Worm (Caenorhabditis elegans) whole organism, young adult: Measurements from ENCODE around the gene F54E7.9.

Source experiments
- B0035.1 ChIP-seq: sonication (generic microtip); optimal IDR thresholded peaks from 2 replicates; lab custom pipeline; 2016; ENCODE audit warnings: missing genetic modification characterization, mild to moderate bottlenecking, missing compliant biosample characterization, missing genotype, missing genetic modification reagents
- B0261.1 ChIP-seq: sonication (generic microtip); optimal IDR thresholded peaks from 2 replicates; lab custom pipeline; 2016; ENCODE audit warnings: mild to moderate bottlenecking, missing genetic modification characterization, moderate library complexity, missing compliant biosample characterization
- B0336.3 ChIP-seq: fragments of 200-800 bp; sonication (Bioruptor generic); IDR thresholded peaks from 2 replicates; pipeline ENCODE4 v1.3.6; 2022; ENCODE audit warnings: missing genetic modification characterization, missing compliant biosample characterization
- C17E4.6 ChIP-seq: fragments of 200-800 bp; sonication (Bioruptor generic); IDR thresholded peaks from 2 replicates; pipeline ENCODE4 v1.3.6; 2022; ENCODE audit warnings: missing genetic modification reagents, missing genetic modification characterization, missing compliant biosample characterization
- F22D6.2 ChIP-seq: sonication (generic microtip); optimal IDR thresholded peaks from 2 replicates; lab custom pipeline; 2016; ENCODE audit warnings: mild to moderate bottlenecking, missing genetic modification characterization, missing compliant biosample characterization
- F33H1.4 ChIP-seq: fragments of 200-800 bp; sonication (Bioruptor generic); IDR thresholded peaks from 2 replicates; pipeline ENCODE4 v1.3.6; 2022; ENCODE audit warnings: missing genetic modification reagents, missing genetic modification characterization, missing compliant biosample characterization
- F49E8.2 ChIP-seq: sonication (generic microtip); optimal IDR thresholded peaks from 3 replicates; lab custom pipeline; 2017; ENCODE audit warnings: missing genetic modification characterization, mild to moderate bottlenecking, missing compliant biosample characterization, antibody characterized with exemption, moderate library complexity; ENCODE audit not compliant: insufficient read depth
- F52B5.7 ChIP-seq: sonication (generic microtip); optimal IDR thresholded peaks from 2 replicates; lab custom pipeline; 2016; ENCODE audit warnings: mild to moderate bottlenecking, missing genetic modification characterization, missing compliant biosample characterization
- F57C9.4 ChIP-seq: sonication (generic microtip); optimal IDR thresholded peaks from 2 replicates; lab custom pipeline; 2017; ENCODE audit warnings: mild to moderate bottlenecking, missing genetic modification characterization, missing compliant biosample characterization
- K12H6.12 ChIP-seq: fragments of 200-800 bp; sonication (Bioruptor generic); optimal IDR thresholded peaks from 2 replicates; lab custom pipeline; 2018; ENCODE audit warnings: mild to moderate bottlenecking, missing genetic modification characterization, missing compliant biosample characterization
- Y53G8AR.9 ChIP-seq: fragments of 200-800 bp; sonication (Bioruptor generic); conservative IDR thresholded peaks from 2 replicates; pipeline ENCODE4 v1.3.6; 2022; ENCODE audit warnings: missing genetic modification reagents, missing genetic modification characterization, missing compliant biosample characterization
- Y79H2A.3 ChIP-seq: fragments of 200-800 bp; sonication (Bioruptor generic); conservative IDR thresholded peaks from 2 replicates; pipeline ENCODE4 v1.3.6; 2022; ENCODE audit warnings: missing genetic modification reagents, missing genetic modification characterization, missing compliant biosample characterization
- Y95B8A.8 ChIP-seq: fragments of 200-800 bp; sonication (Bioruptor generic); IDR thresholded peaks from 2 replicates; pipeline ENCODE4 v1.3.6; 2022; ENCODE audit warnings: missing genetic modification reagents, missing genetic modification characterization, missing compliant biosample characterization
- ZK185.1 ChIP-seq: sonication (generic microtip); optimal IDR thresholded peaks from 2 replicates; lab custom pipeline; 2016; ENCODE audit warnings: mild to moderate bottlenecking, missing genetic modification characterization, missing compliant biosample characterization; ENCODE audit not compliant: poor library complexity, severe bottlenecking
- akir-1 ChIP-seq: fragments of 200-800 bp; sonication (Bioruptor generic); optimal IDR thresholded peaks from 2 replicates; lab custom pipeline; 2018; ENCODE audit warnings: mild to moderate bottlenecking, missing genetic modification characterization, moderate library complexity, missing compliant biosample characterization
- ama-1 ChIP-seq, 3 experiments: fragments of 150-350 bp in 1 of 3; sonication (generic microtip) in 2 of 3; optimal IDR thresholded peaks; 2 replicates each; lab custom pipeline; 2014 to 2018; ENCODE audit warnings: missing biosample characterization in 2 of 3, missing genetic modification characterization in 2 of 3, missing genetic modification reagents in 2 of 3
- attf-3 ChIP-seq: fragments of 200-800 bp; sonication (Bioruptor generic); conservative IDR thresholded peaks from 2 replicates; pipeline ENCODE4 v1.3.6; 2022; ENCODE audit warnings: missing genetic modification reagents, missing genetic modification characterization, missing compliant biosample characterization
- attf-5 ChIP-seq: fragments of 200-800 bp; sonication (Bioruptor generic); optimal IDR thresholded peaks from 2 replicates; lab custom pipeline; 2018; ENCODE audit warnings: mild to moderate bottlenecking, missing genetic modification characterization, missing compliant biosample characterization
- attf-6 ChIP-seq: fragments of 200-800 bp; sonication (Bioruptor generic); IDR thresholded peaks from 2 replicates; pipeline ENCODE4 v1.3.6; 2022; ENCODE audit warnings: missing genetic modification reagents, missing genetic modification characterization, missing compliant biosample characterization
- cebp-1 ChIP-seq, 2 experiments: fragments of 200-800 bp in 1 of 2; sonication (Bioruptor generic) in 1 of 2; sonication (generic microtip) in 1 of 2; IDR thresholded peaks in 1 of 2; optimal IDR thresholded peaks in 1 of 2; 2 replicates each; pipeline versions ENCODE4 v1.3.6 to Lab custom; 2017 to 2022; ENCODE audit warnings: missing compliant biosample characterization in 2 of 2, missing genetic modification characterization in 2 of 2, mild to moderate bottlenecking in 1 of 2, missing genetic modification reagents in 1 of 2, moderate library complexity in 1 of 2
- ceh-100 ChIP-seq: fragments of 200-800 bp; sonication (Bioruptor generic); IDR thresholded peaks from 2 replicates; pipeline ENCODE4 v1.3.6; 2022; ENCODE audit warnings: missing genetic modification reagents, missing genetic modification characterization, missing compliant biosample characterization
- ceh-58 ChIP-seq: fragments of 200-800 bp; sonication (Bioruptor generic); IDR thresholded peaks from 2 replicates; pipeline ENCODE4 v1.3.6; 2022; ENCODE audit warnings: missing genetic modification characterization, missing compliant biosample characterization
- ekl-4 ChIP-seq: fragments of 200-800 bp; sonication (Bioruptor generic); IDR thresholded peaks from 2 replicates; pipeline ENCODE4 v1.3.6; 2022; ENCODE audit warnings: missing genetic modification reagents, missing genetic modification characterization, missing compliant biosample characterization
- fkh-3 ChIP-seq: sonication (generic microtip); optimal IDR thresholded peaks from 2 replicates; lab custom pipeline; 2016; ENCODE audit warnings: mild to moderate bottlenecking, missing genetic modification characterization, missing compliant biosample characterization
- him-1 ChIP-seq: sonication (generic microtip); optimal IDR thresholded peaks from 2 replicates; lab custom pipeline; 2016; ENCODE audit warnings: missing genotype, missing genetic modification reagents, missing genetic modification characterization, missing compliant biosample characterization
- hmg-1.2 ChIP-seq: fragments of 200-800 bp; sonication (Bioruptor generic); IDR thresholded peaks from 2 replicates; pipeline ENCODE4 v1.3.6; 2022; ENCODE audit warnings: missing genetic modification reagents, missing genetic modification characterization, missing compliant biosample characterization
- lin-54 ChIP-seq: fragments of 200-800 bp; sonication (Bioruptor generic); optimal IDR thresholded peaks from 2 replicates; lab custom pipeline; 2018; ENCODE audit warnings: mild to moderate bottlenecking, missing genetic modification characterization, missing compliant biosample characterization
- lir-1 ChIP-seq: fragments of 200-800 bp; sonication (Bioruptor generic); conservative IDR thresholded peaks from 2 replicates; pipeline ENCODE4 v1.3.6; 2022; ENCODE audit warnings: missing genetic modification reagents, missing genetic modification characterization, missing compliant biosample characterization
- madf-6 ChIP-seq: fragments of 200-800 bp; sonication (Bioruptor generic); IDR thresholded peaks from 2 replicates; pipeline ENCODE4 v1.3.6; 2022; ENCODE audit warnings: missing genetic modification reagents, missing genetic modification characterization, missing compliant biosample characterization
- madf-8 ChIP-seq: fragments of 200-800 bp; sonication (Bioruptor generic); conservative IDR thresholded peaks from 2 replicates; pipeline ENCODE4 v1.3.6; 2022; ENCODE audit warnings: missing genetic modification reagents, missing genetic modification characterization, missing compliant biosample characterization
- mel-28 ChIP-seq: sonication (generic microtip); optimal IDR thresholded peaks from 2 replicates; lab custom pipeline; 2016; ENCODE audit warnings: borderline replicate concordance, mild to moderate bottlenecking, missing genetic modification characterization, missing compliant biosample characterization
- nfya-1 ChIP-seq: sonication (generic microtip); optimal IDR thresholded peaks from 2 replicates; lab custom pipeline; 2017; ENCODE audit warnings: antibody characterized with exemption, missing compliant biosample characterization, missing genetic modification characterization, borderline replicate concordance; ENCODE audit not compliant: insufficient read depth
- nfya-2 ChIP-seq: fragments of 200-800 bp; sonication (Bioruptor generic); IDR thresholded peaks from 2 replicates; pipeline ENCODE4 v1.3.6; 2022; ENCODE audit warnings: missing genetic modification reagents, missing genetic modification characterization, missing compliant biosample characterization
- nhr-27 ChIP-seq: fragments of 200-800 bp; sonication (Bioruptor generic); optimal IDR thresholded peaks from 2 replicates; lab custom pipeline; 2018; ENCODE audit warnings: mild to moderate bottlenecking, missing genetic modification characterization, moderate library complexity, missing compliant biosample characterization
- nhr-80 ChIP-seq: sonication (generic microtip); optimal IDR thresholded peaks from 2 replicates; lab custom pipeline; 2016; ENCODE audit warnings: missing genetic modification characterization, missing compliant biosample characterization
- pbrm-1 ChIP-seq: fragments of 200-800 bp; sonication (Bioruptor generic); IDR thresholded peaks from 2 replicates; pipeline ENCODE4 v1.3.6; 2022; ENCODE audit warnings: missing genetic modification reagents, missing genetic modification characterization, missing compliant biosample characterization
- rcor-1 ChIP-seq: fragments of 200-800 bp; sonication (Bioruptor generic); IDR thresholded peaks from 2 replicates; pipeline ENCODE4 v1.3.6; 2022; ENCODE audit warnings: missing genetic modification reagents, missing genetic modification characterization, missing compliant biosample characterization
- snpc-3.4 ChIP-seq: sonication (generic microtip); optimal IDR thresholded peaks from 2 replicates; lab custom pipeline; 2017; ENCODE audit warnings: missing genetic modification characterization, mild to moderate bottlenecking, missing compliant biosample characterization, antibody characterized with exemption, moderate library complexity, missing genotype, missing genetic modification reagents
- sptf-2 ChIP-seq: fragments of 200-800 bp; sonication (Bioruptor generic); optimal IDR thresholded peaks from 2 replicates; lab custom pipeline; 2018; ENCODE audit warnings: mild to moderate bottlenecking, missing genetic modification characterization, missing compliant biosample characterization
- tlf-1 ChIP-seq: fragments of 200-800 bp; sonication (Bioruptor generic); optimal IDR thresholded peaks from 2 replicates; lab custom pipeline; 2018; ENCODE audit warnings: mild to moderate bottlenecking, missing genetic modification characterization, missing compliant biosample characterization
- unc-130 ChIP-seq: sonication (generic microtip); optimal IDR thresholded peaks from 2 replicates; lab custom pipeline; 2016; ENCODE audit warnings: missing genetic modification reagents, missing genetic modification characterization, missing compliant biosample characterization
- unc-62 ChIP-seq: fragments of 150-350 bp; optimal IDR thresholded peaks from 2 replicates; lab custom pipeline; 2014; ENCODE audit warnings: missing biosample characterization, missing genetic modification reagents, missing genetic modification characterization

The F54E7.9 gene

ce11 chrIII:5691826-5692225 is 14.1 kb upstream of the F54E7.9 start (continued):
- no peak for TF ChIP-seq sptf-2 (GFP tag; lab: Kevin White, UChicago)
- TF ChIP-seq akir-1: no peak
- no peak for TF ChIP-seq madf-8

ce11 chrIII:5688246-5688645 is 10.6 kb upstream of the F54E7.9 start:
- no peak for TF ChIP-seq nhr-27 (tag; lab: Kevin White, UChicago)
- TF ChIP-seq nfya-2: no peak
- TF ChIP-seq hmg-1.2 (GFP tag; lab: Robert Waterston, UW): peak; percentile 44; the same call in 1 of the 2 replicates
- TF ChIP-seq F57C9.4 (tag; lab: Kevin White, UChicago): no peak
- TF ChIP-seq K12H6.12 (tag; lab: Kevin White, UChicago): peak; percentile 47
- no peak for TF ChIP-seq Y79H2A.3
- TF ChIP-seq nhr-80: peak; percentile 40
- TF ChIP-seq ceh-58 (GFP tag; lab: Robert Waterston, UW): no peak
- no peak for TF ChIP-seq B0261.1
- 0 out of 2 replicates have a peak, but pooled peaks have one; percentile 13 for TF ChIP-seq attf-3 (GFP tag; lab: Robert Waterston, UW)
- TF ChIP-seq attf-5 (GFP tag; lab: Kevin White, UChicago): peak; percentile 5
- peak; percentile 6 for TF ChIP-seq ZK185.1 (tag; lab: Kevin White, UChicago)
- TF ChIP-seq cebp-1 (GFP tag; IDR thresholded peaks at IDR 0.05; lab: Robert Waterston, UW): no peak
- TF ChIP-seq cebp-1 (tag; optimal IDR thresholded peaks at IDR 0.05; lab: Kevin White, UChicago): peak; percentile 67
- TF ChIP-seq, all 124 proteins: peak for 7

DNA sequence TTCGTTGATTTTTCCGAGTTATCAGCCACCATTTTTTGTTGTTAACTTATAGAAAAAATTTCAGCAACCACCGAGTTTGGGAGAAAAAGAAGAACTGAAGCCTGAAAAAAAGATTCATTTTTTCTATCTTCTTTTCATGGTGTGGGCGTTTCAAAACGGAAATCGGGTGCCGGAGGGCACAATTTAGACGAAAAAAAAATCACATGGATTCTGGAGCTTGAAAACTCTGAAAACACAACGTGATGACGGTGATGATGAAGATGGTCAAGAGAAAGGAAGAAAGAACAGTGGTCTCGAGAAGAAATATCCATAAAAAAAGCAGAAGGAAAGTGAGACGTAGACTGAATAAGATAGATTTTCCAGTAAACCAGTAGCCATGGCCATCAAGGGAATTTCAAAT is 6.3 kb upstream of the F54E7.9 start, which contains the start of gene rcan-1:
rcan-1 (minus strand) TSS at position 101 of the 400 bp plus-strand sequence.
- TF ChIP-seq F52B5.7 (tag; lab: Kevin White, UChicago) (no peak), fkh-3 (no peak), C17E4.6 (GFP tag; lab: Robert Waterston, UW) (no peak), nfya-1 (tag; lab: Kevin White, UChicago) (no peak), snpc-3.4 (tag; lab: Kevin White, UChicago) (no peak), rcor-1 (GFP tag; lab: Robert Waterston, UW) (no peak)

DNA sequence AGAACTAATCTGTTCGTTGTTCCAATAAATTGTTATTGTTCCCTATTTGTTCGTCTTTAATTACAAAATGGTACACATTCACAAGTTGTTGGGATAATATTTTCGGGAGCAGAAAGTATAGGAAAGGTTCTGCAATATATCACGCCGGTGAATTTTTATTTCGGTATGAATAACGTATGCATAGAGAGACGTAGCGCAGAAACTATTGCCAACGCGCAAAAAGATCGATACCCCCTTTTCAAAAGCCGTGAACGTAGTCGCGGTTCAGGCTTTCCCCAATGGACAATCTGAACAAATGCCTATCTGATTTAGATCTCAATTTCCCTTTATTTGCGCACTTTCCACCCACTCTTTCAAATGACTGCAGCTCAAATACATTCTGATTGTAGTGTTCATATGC is 2.5 kb upstream of the F54E7.9 start, which contains the start of gene pst-2:
pst-2 (plus strand) TSS at position 293 of the 400 bp plus-strand sequence.
- peak; percentile 27 for TF ChIP-seq tlf-1
- TF ChIP-seq B0336.3 (GFP tag; lab: Robert Waterston, UW): peak; percentile 14; the same call in 1 of the 2 replicates
- peak; percentile 47 for TF ChIP-seq him-1 (tag; lab: Kevin White, UChicago)
- peak; percentile 43; the same call in 1 of the 2 replicates for TF ChIP-seq pbrm-1 (GFP tag; lab: Robert Waterston, UW)
- TF ChIP-seq Y95B8A.8 (GFP tag; lab: Robert Waterston, UW): 0 out of 2 replicates have a peak, but pooled peaks have one; percentile 6
- no peak for TF ChIP-seq ceh-100 (GFP tag; lab: Robert Waterston, UW)
- TF ChIP-seq unc-130: peak; percentile 1
- peak; percentile 22; the same call in 1 of the 2 replicates for TF ChIP-seq F33H1.4 (GFP tag; lab: Robert Waterston, UW)
- peak; percentile 49 for TF ChIP-seq lin-54
- no peak for TF ChIP-seq F22D6.2 (tag; lab: Kevin White, UChicago)
- TF ChIP-seq hmg-1.2 (GFP tag; lab: Robert Waterston, UW): 0 out of 2 replicates have a peak, but pooled peaks have one; percentile 6
- TF ChIP-seq ekl-4 (GFP tag; lab: Robert Waterston, UW): 0 out of 2 replicates have a peak, but pooled peaks have one; percentile 25
- TF ChIP-seq lir-1 (GFP tag; lab: Robert Waterston, UW): no peak
- TF ChIP-seq B0035.1 (tag; lab: Kevin White, UChicago): no peak
- no peak for TF ChIP-seq mel-28 (tag; lab: Kevin White, UChicago)
- TF ChIP-seq ama-1 (optimal IDR thresholded peaks at IDR 0.05; lab: Kevin White, UChicago): no peak
- TF ChIP-seq ama-1 (GFP tag; optimal IDR thresholded peaks at IDR 0.05; lab: Kevin White, UChicago): peak in 1 of 2 experiments; percentile 37
- peak; percentile 37; the same call in 1 of the 2 replicates for TF ChIP-seq attf-6 (GFP tag; lab: Robert Waterston, UW)
- TF ChIP-seq Y53G8AR.9 (GFP tag; lab: Robert Waterston, UW): peak; percentile 72; the same call in 1 of the 2 replicates
- peak; percentile 45; the same call in 1 of the 2 replicates for TF ChIP-seq rcor-1 (GFP tag; lab: Robert Waterston, UW)
- peak; percentile 70 for TF ChIP-seq snpc-3.4 (tag; lab: Kevin White, UChicago)
- peak; percentile 67; the same call in 1 of the 2 replicates for TF ChIP-seq ceh-58 (GFP tag; lab: Robert Waterston, UW)
- no peak for TF ChIP-seq unc-62
- TF ChIP-seq madf-6 (GFP tag; lab: Robert Waterston, UW): peak; percentile 66; the same call in 1 of the 2 replicates
- peak; percentile 90 for TF ChIP-seq F49E8.2 (tag; lab: Kevin White, UChicago)
